Worm (Caenorhabditis elegans): Measurements from ENCODE around the gene ttr-28.

Gene ttr-28

DNA sequence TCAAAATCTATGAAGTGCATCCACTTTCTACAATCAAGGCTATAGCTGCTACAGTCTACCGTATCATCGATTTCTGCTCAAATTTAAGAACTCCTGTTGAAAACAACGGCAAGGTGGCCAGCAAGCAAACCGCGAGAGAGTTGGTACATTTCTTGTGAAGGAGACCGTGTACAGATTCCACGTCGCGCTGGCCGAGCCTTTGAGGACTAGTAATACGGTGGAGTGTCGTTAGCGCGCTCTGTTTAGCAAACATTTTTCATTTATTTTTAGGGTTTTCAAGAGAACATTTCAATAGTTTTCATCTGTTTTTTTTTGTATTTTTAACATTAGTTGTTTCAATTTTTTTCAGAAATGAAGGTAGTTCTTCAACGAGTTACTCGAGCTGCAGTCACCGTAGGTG, 47.3 kb upstream of the ttr-28 start, which contains the start of gene pqn-68:
Gene pqn-68 (plus strand): TSS at position 350 of the 400 bp plus-strand sequence.
- TF ChIP-seq mcd-1 (GFP tag; IDR thresholded peaks at IDR 0.05) (0 out of 2 replicates have a peak, but pooled peaks have one; percentile 24), attf-3 (GFP tag; conservative IDR thresholded peaks at IDR 0.05) (peak; percentile 91), sptf-2 (GFP tag; optimal IDR thresholded peaks at IDR 0.05) (no peak), let-607 (tag; optimal IDR thresholded peaks at IDR 0.05) (peak; percentile 61 to 62), nfyb-1 (GFP tag; IDR thresholded peaks at IDR 0.05) (0 out of 2 replicates have a peak, but pooled peaks have one; percentile 22)

ce11 chrV:12950812-12951528, 46.0 kb upstream of the ttr-28 start, which contains the start of the genes T16G1.9 and T16G1.18:
Gene T16G1.9, minus strand, starts transcription at chrV:12950862.
Gene T16G1.18, plus strand, starts transcription at chrV:12951304.
- TF ChIP-seq attf-3 (GFP tag; conservative IDR thresholded peaks at IDR 0.05) (peak; percentile 81), let-607 (tag; optimal IDR thresholded peaks at IDR 0.05) (peak; percentile 86 to 92), nhr-80 (tag; optimal IDR thresholded peaks at IDR 0.05) (peak; percentile 51), ama-1 (optimal IDR thresholded peaks at IDR 0.05) (no peak), ama-1 (GFP tag; optimal IDR thresholded peaks at IDR 0.05) (no peak), dox-1 (GFP tag; IDR thresholded peaks at IDR 0.05) (peak; percentile 37; the same call in 1 of the 2 replicates), Y53G8AR.9 (GFP tag; conservative IDR thresholded peaks at IDR 0.05) (no peak), Y56A3A.18 (GFP tag; IDR thresholded peaks at IDR 0.05) (no peak), attf-5 (GFP tag; optimal IDR thresholded peaks at IDR 0.05) (peak; percentile 68), T26A5.8 (tag; optimal IDR thresholded peaks at IDR 0.05) (no peak), unc-130 (GFP tag; optimal IDR thresholded peaks at IDR 0.05) (no peak), hlh-12 (tag; optimal IDR thresholded peaks at IDR 0.05) (no peak), hmg-1.2 (GFP tag; IDR thresholded peaks at IDR 0.05) (peak; percentile 81; the same call in 1 of the 2 replicates), snpc-4 (GFP tag; optimal IDR thresholded peaks at IDR 0.05) (no peak), snpc-4 (tag; optimal IDR thresholded peaks at IDR 0.05) (peak in 1 of 4 experiments; percentile 33), F22D6.2 (tag; optimal IDR thresholded peaks at IDR 0.05) (no peak), efl-1 (GFP tag; optimal IDR thresholded peaks at IDR 0.05) (peak; percentile 19), mcd-1 (GFP tag; IDR thresholded peaks at IDR 0.05) (peak; percentile 35; the same call in 1 of the 2 replicates), mes-4 (tag; optimal IDR thresholded peaks at IDR 0.05) (no peak)

DNA sequence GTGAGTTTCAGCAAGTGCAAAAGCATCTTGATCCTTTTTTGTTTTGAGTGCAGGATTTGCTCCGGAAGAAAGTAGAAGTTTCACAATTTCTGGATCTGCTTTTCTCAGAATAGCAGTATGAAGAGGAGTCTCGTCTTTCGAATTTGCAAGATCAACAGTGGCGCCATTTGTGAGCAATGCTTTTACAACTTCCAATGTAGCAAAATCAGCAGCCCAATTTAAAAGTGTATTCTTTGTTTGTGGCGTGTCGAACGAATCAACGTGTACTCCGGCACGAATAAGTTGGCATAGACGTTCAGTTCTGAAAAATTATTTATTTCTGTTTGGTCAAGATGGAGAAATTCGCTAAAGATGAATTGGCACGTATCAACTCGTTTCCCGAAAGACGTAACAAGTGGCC, 44.6 kb upstream of the ttr-28 start, which contains the start of gene T16G1.13:
Gene T16G1.13 (plus strand): TSS at position 301 of the 400 bp plus-strand sequence.
- no peak for TF ChIP-seq lsl-1 (GFP tag; optimal IDR thresholded peaks at IDR 0.05)
- TF ChIP-seq F49E8.2 (tag; optimal IDR thresholded peaks at IDR 0.05; ENCODE audit: insufficient read depth) = no peak
- TF ChIP-seq F23B12.7 (tag; optimal IDR thresholded peaks at IDR 0.05; ENCODE audit: insufficient read depth) = no peak
- TF ChIP-seq C17E4.6 (GFP tag; IDR thresholded peaks at IDR 0.05) = no peak
- TF ChIP-seq mel-28 (tag; optimal IDR thresholded peaks at IDR 0.05; ENCODE audit: borderline replicate concordance) = no peak
- TF ChIP-seq mxl-1 (tag; optimal IDR thresholded peaks at IDR 0.05) = no peak
- no peak for TF ChIP-seq F55B11.4 (tag; optimal IDR thresholded peaks at IDR 0.05; ENCODE audit: borderline replicate concordance, insufficient read depth)
- TF ChIP-seq F22D6.2 (tag; optimal IDR thresholded peaks at IDR 0.05) = no peak
- no peak for TF ChIP-seq lin-54 (GFP tag; optimal IDR thresholded peaks at IDR 0.05)
- TF ChIP-seq Y67H2A.10 (GFP tag; conservative IDR thresholded peaks at IDR 0.05) = no peak
- TF ChIP-seq lsy-27 (tag; optimal IDR thresholded peaks at IDR 0.05; ENCODE audit: borderline replicate concordance, insufficient read depth) = no peak
- TF ChIP-seq ceh-100 (GFP tag; IDR thresholded peaks at IDR 0.05) = no peak
- no peak for TF ChIP-seq hmg-1.2 (GFP tag; IDR thresholded peaks at IDR 0.05)
- TF ChIP-seq attf-3 (GFP tag; conservative IDR thresholded peaks at IDR 0.05) = no peak
- no peak for TF ChIP-seq ceh-58 (GFP tag; IDR thresholded peaks at IDR 0.05)
- TF ChIP-seq snpc-3.4 (tag; optimal IDR thresholded peaks at IDR 0.05) = no peak
- no peak for TF ChIP-seq Y53F4B.3 (GFP tag; IDR thresholded peaks at IDR 0.05)
- no peak for TF ChIP-seq F37B4.10 (GFP tag; IDR thresholded peaks at IDR 0.05)
- no peak for TF ChIP-seq athp-1 (tag; optimal IDR thresholded peaks at IDR 0.05)

All from whole organism, young adult.